Worm (Caenorhabditis elegans) whole organism, mixed stage, embryonic: ENCODE data around the gene str-102.

Experiments
- M03D4.4 ChIP-seq: sonication (generic microtip); optimal IDR thresholded peaks from 2 replicates; lab custom pipeline; 2017; ENCODE audit warnings: mild to moderate bottlenecking, missing genetic modification characterization, missing compliant biosample characterization
- bed-3 ChIP-seq: fragments of 200-800 bp; sonication (Bioruptor generic); optimal IDR thresholded peaks from 3 replicates; lab custom pipeline; 2018; ENCODE audit warnings: mild to moderate bottlenecking, missing genetic modification characterization, moderate library complexity, missing compliant biosample characterization
- blmp-1 ChIP-seq: fragments of 150-350 bp; optimal IDR thresholded peaks from 2 replicates; lab custom pipeline; 2014; ENCODE audit warnings: missing biosample characterization, missing genetic modification characterization
- ceh-39 ChIP-seq: fragments of 150-350 bp; optimal IDR thresholded peaks from 2 replicates; lab custom pipeline; 2014; ENCODE audit warnings: missing biosample characterization, missing genetic modification characterization
- ceh-43 ChIP-seq: fragments of 200-800 bp; sonication (Bioruptor generic); optimal IDR thresholded peaks from 2 replicates; lab custom pipeline; 2018; ENCODE audit warnings: mild to moderate bottlenecking, missing genetic modification characterization, moderate library complexity, missing compliant biosample characterization
- ceh-83 ChIP-seq: fragments of 200-800 bp; sonication (Bioruptor generic); optimal IDR thresholded peaks from 2 replicates; lab custom pipeline; 2018; ENCODE audit warnings: mild to moderate bottlenecking, missing genetic modification characterization, missing compliant biosample characterization
- ces-1 ChIP-seq: fragments of 150-350 bp; optimal IDR thresholded peaks from 2 replicates; lab custom pipeline; 2014; ENCODE audit warnings: missing biosample characterization, missing genetic modification reagents, missing genetic modification characterization
- drap-1 ChIP-seq: fragments of 200-800 bp; sonication (Bioruptor generic); optimal IDR thresholded peaks from 3 replicates; lab custom pipeline; 2018; ENCODE audit warnings: mild to moderate bottlenecking, missing genetic modification characterization, missing compliant biosample characterization
- elt-1 ChIP-seq: sonication (generic microtip); optimal IDR thresholded peaks from 2 replicates; lab custom pipeline; 2017; ENCODE audit warnings: missing genetic modification characterization, mild to moderate bottlenecking, missing compliant biosample characterization, antibody characterized with exemption, moderate library complexity, borderline replicate concordance; ENCODE audit not compliant: insufficient read depth
- elt-3 ChIP-seq: fragments of 150-350 bp; optimal IDR thresholded peaks from 2 replicates; lab custom pipeline; 2014; ENCODE audit warnings: missing biosample characterization, missing genetic modification characterization
- flh-1 ChIP-seq: fragments of 200-800 bp; sonication (Bioruptor generic); optimal IDR thresholded peaks from 2 replicates; lab custom pipeline; 2018; ENCODE audit warnings: mild to moderate bottlenecking, missing genetic modification characterization, moderate library complexity, missing compliant biosample characterization
- ham-2 ChIP-seq: fragments of 200-800 bp; sonication (Bioruptor generic); optimal IDR thresholded peaks from 2 replicates; lab custom pipeline; 2018; ENCODE audit warnings: mild to moderate bottlenecking, missing genetic modification characterization, missing compliant biosample characterization
- lin-13 ChIP-seq: fragments of 150-350 bp; optimal IDR thresholded peaks from 2 replicates; lab custom pipeline; 2014; ENCODE audit warnings: missing biosample characterization, missing genetic modification characterization
- lin-32 ChIP-seq: fragments of 200-800 bp; sonication (Bioruptor generic); optimal IDR thresholded peaks from 2 replicates; lab custom pipeline; 2018; ENCODE audit warnings: mild to moderate bottlenecking, missing genetic modification characterization, missing compliant biosample characterization
- lsy-2 ChIP-seq: fragments of 150-350 bp; optimal IDR thresholded peaks from 2 replicates; lab custom pipeline; 2014; ENCODE audit warnings: missing biosample characterization, missing genetic modification characterization
- mab-5 ChIP-seq: fragments of 150-350 bp; optimal IDR thresholded peaks from 2 replicates; lab custom pipeline; 2014; ENCODE audit warnings: missing biosample characterization, missing genetic modification characterization
- mep-1 ChIP-seq: fragments of 150-350 bp; optimal IDR thresholded peaks from 2 replicates; lab custom pipeline; 2017; ENCODE audit warnings: missing biosample characterization, missing genetic modification reagents, missing genetic modification characterization, inconsistent platforms
- mls-2 ChIP-seq: sonication (generic microtip); optimal IDR thresholded peaks from 2 replicates; lab custom pipeline; 2016; ENCODE audit warnings: mild to moderate bottlenecking, missing genetic modification characterization, moderate library complexity, missing compliant biosample characterization
- nhr-12 ChIP-seq: fragments of 150-350 bp; optimal IDR thresholded peaks from 2 replicates; lab custom pipeline; 2014; ENCODE audit warnings: missing biosample characterization, missing genetic modification characterization
- nhr-2 ChIP-seq: fragments of 150-350 bp; optimal IDR thresholded peaks from 2 replicates; lab custom pipeline; 2014; ENCODE audit warnings: missing biosample characterization, missing genetic modification characterization
- nhr-237 ChIP-seq: fragments of 150-350 bp; optimal IDR thresholded peaks from 2 replicates; lab custom pipeline; 2014; ENCODE audit warnings: missing biosample characterization, missing genetic modification characterization
- pha-4 ChIP-seq: fragments of 150-350 bp; optimal IDR thresholded peaks from 2 replicates; lab custom pipeline; 2018; ENCODE audit warnings: missing biosample characterization, missing genetic modification reagents, missing genetic modification characterization
- sem-2 ChIP-seq: fragments of 200-800 bp; sonication (Bioruptor generic); optimal IDR thresholded peaks from 2 replicates; lab custom pipeline; 2018; ENCODE audit warnings: mild to moderate bottlenecking, missing genetic modification characterization, missing compliant biosample characterization
- snpc-4 ChIP-seq: fragments of 150-350 bp; optimal IDR thresholded peaks from 2 replicates; lab custom pipeline; 2014; ENCODE audit warnings: missing biosample characterization, missing genetic modification characterization
- sptf-1 ChIP-seq: sonication (generic microtip); optimal IDR thresholded peaks from 2 replicates; lab custom pipeline; 2017; ENCODE audit warnings: mild to moderate bottlenecking, missing genetic modification characterization, moderate library complexity, missing compliant biosample characterization
- tbx-8 ChIP-seq: fragments of 200-800 bp; sonication (Bioruptor generic); optimal IDR thresholded peaks from 2 replicates; lab custom pipeline; 2018; ENCODE audit warnings: mild to moderate bottlenecking, missing genetic modification characterization, moderate library complexity, missing compliant biosample characterization
- unc-120 ChIP-seq: sonication (generic microtip); optimal IDR thresholded peaks from 2 replicates; lab custom pipeline; 2017; ENCODE audit warnings: missing genetic modification characterization, missing compliant biosample characterization; ENCODE audit not compliant: poor library complexity, severe bottlenecking
- unc-62 ChIP-seq: fragments of 150-350 bp; optimal IDR thresholded peaks from 2 replicates; lab custom pipeline; 2014; ENCODE audit warnings: missing biosample characterization, missing genetic modification reagents, missing genetic modification characterization
- zip-8 ChIP-seq: fragments of 150-350 bp; optimal IDR thresholded peaks from 2 replicates; lab custom pipeline; 2014; ENCODE audit warnings: missing biosample characterization, missing genetic modification characterization
- ztf-11 ChIP-seq: fragments of 150-350 bp; optimal IDR thresholded peaks from 2 replicates; lab custom pipeline; 2014; ENCODE audit warnings: missing biosample characterization, missing genetic modification characterization

The str-102 gene

ce11 chrV:15392064-15392463 lies 7.2 kb downstream of the str-102 start:
- TF ChIP-seq pha-4 (no peak), nhr-2 (no peak), unc-62 (GFP tag; lab: Kevin White, UChicago) (no peak), M03D4.4 (tag; lab: Kevin White, UChicago) (no peak), nhr-12 (no peak), drap-1 (GFP tag; lab: Kevin White, UChicago) (no peak), lin-32 (GFP tag; lab: Kevin White, UChicago) (no peak), nhr-237 (no peak), bed-3 (no peak), ceh-43 (GFP tag; lab: Kevin White, UChicago) (no peak), blmp-1 (tag; lab: Kevin White, UChicago) (no peak), mep-1 (tag; lab: Kevin White, UChicago) (no peak), mls-2 (tag; lab: Kevin White, UChicago) (no peak), snpc-4 (no peak), sem-2 (GFP tag; lab: Kevin White, UChicago) (no peak), elt-1 (tag; lab: Kevin White, UChicago) (no peak), ham-2 (no peak), unc-120 (tag; lab: Kevin White, UChicago) (no peak), flh-1 (GFP tag; lab: Kevin White, UChicago) (no peak)

ce11 chrV:15394906-15395305 lies 10.1 kb downstream of the str-102 start, which contains the start of gene T06E6.1:
Gene T06E6.1 (minus strand): TSS chrV:15394961.
- TF ChIP-seq zip-8 (tag; lab: Kevin White, UChicago) (no peak), flh-1 (GFP tag; lab: Kevin White, UChicago) (no peak), ceh-83 (GFP tag; lab: Kevin White, UChicago) (no peak), snpc-4 (no peak), lsy-2 (tag; lab: Kevin White, UChicago) (no peak), sptf-1 (tag; lab: Kevin White, UChicago) (no peak), unc-120 (tag; lab: Kevin White, UChicago) (no peak), elt-1 (tag; lab: Kevin White, UChicago) (no peak)

ce11 chrV:15395347-15395746 lies 10.5 kb downstream of the str-102 start, which contains the start of gene cyb-3:
Gene cyb-3 (plus strand): TSS chrV:15395696.
- no peak for TF ChIP-seq ztf-11 (tag; lab: Kevin White, UChicago)
- TF ChIP-seq lsy-2 (tag; lab: Kevin White, UChicago), result peak; percentile 57

ce11 chrV:15397139-15397538 lies 12.3 kb downstream of the str-102 start:
- no peak for TF ChIP-seq ces-1 (GFP tag; lab: Kevin White, UChicago)
- TF ChIP-seq ceh-39 (tag; lab: Kevin White, UChicago), result no peak
- TF ChIP-seq pha-4, result no peak

ce11 chrV:15398728-15399127 lies 13.9 kb downstream of the str-102 start, which contains the start of gene fbxa-199:
Gene fbxa-199 (minus strand): TSS chrV:15398828.
- TF ChIP-seq elt-3 (tag; lab: Kevin White, UChicago) (no peak), nhr-237 (no peak), mab-5 (tag; lab: Kevin White, UChicago) (no peak), sptf-1 (tag; lab: Kevin White, UChicago) (no peak), lin-13 (no peak), flh-1 (GFP tag; lab: Kevin White, UChicago) (no peak), tbx-8 (GFP tag; lab: Kevin White, UChicago) (no peak), M03D4.4 (tag; lab: Kevin White, UChicago) (no peak), ces-1 (GFP tag; lab: Kevin White, UChicago) (no peak)
